Fruit fly (Drosophila melanogaster) whole organism, embryonic: ENCODE results near the gene Spn27A.

ENCODE experiments used
- Abd-B ChIP-seq: fragments of 200-800 bp; sonication (Bioruptor generic); optimal IDR thresholded peaks from 2 replicates; lab custom pipeline; 2018; ENCODE audit warnings: missing biosample characterization, mild to moderate bottlenecking, missing genetic modification characterization, moderate library complexity
- Atf6 ChIP-seq: fragments of 200-800 bp; sonication (Bioruptor generic); IDR thresholded peaks from 2 replicates; pipeline ENCODE4 v1.3.6; 2022; ENCODE audit warnings: missing biosample characterization, missing genetic modification characterization
- BEAF-32 ChIP-seq: fragments of 200-800 bp; sonication (Bioruptor generic); optimal IDR thresholded peaks from 3 replicates; lab custom pipeline; 2017; ENCODE audit warnings: missing biosample characterization, missing genetic modification characterization, mild to moderate bottlenecking, moderate library complexity, missing genetic modification reagents
- CG10543 ChIP-seq: fragments of 200-800 bp; sonication (Bioruptor generic); optimal IDR thresholded peaks from 3 replicates; lab custom pipeline; 2017; ENCODE audit warnings: missing biosample characterization, mild to moderate bottlenecking, missing genetic modification characterization, moderate library complexity
- CG11398 ChIP-seq: fragments of 200-800 bp; sonication (Bioruptor generic); optimal IDR thresholded peaks from 2 replicates; lab custom pipeline; 2016; ENCODE audit warnings: missing biosample characterization, missing genetic modification characterization
- CG1233 ChIP-seq: fragments of 200-800 bp; sonication (Bioruptor generic); optimal IDR thresholded peaks from 4 replicates; lab custom pipeline; 2018; ENCODE audit warnings: missing biosample characterization, mild to moderate bottlenecking, missing genetic modification characterization
- CG12659 ChIP-seq: fragments of 200-800 bp; sonication (Bioruptor generic); optimal IDR thresholded peaks from 3 replicates; lab custom pipeline; 2017; ENCODE audit warnings: mild to moderate bottlenecking, missing biosample characterization, missing genetic modification reagents, missing genetic modification characterization
- CG14667 ChIP-seq: fragments of 200-800 bp; sonication (Bioruptor generic); IDR thresholded peaks from 2 replicates; pipeline ENCODE4 v1.3.6; 2022; ENCODE audit warnings: missing biosample characterization, missing genetic modification characterization
- CG15479 ChIP-seq: fragments of 200-800 bp; sonication (Bioruptor generic); optimal IDR thresholded peaks from 3 replicates; lab custom pipeline; 2019; ENCODE audit warnings: missing biosample characterization, mild to moderate bottlenecking, missing genetic modification characterization, moderate library complexity
- CG1602 ChIP-seq: fragments of 200-800 bp; sonication (Bioruptor generic); optimal IDR thresholded peaks from 3 replicates; lab custom pipeline; 2016; ENCODE audit warnings: missing biosample characterization, missing genetic modification characterization
- CG17361 ChIP-seq: fragments of 200-800 bp; sonication (Bioruptor generic); IDR thresholded peaks from 3 replicates; pipeline ENCODE4 v1.3.6; 2022; ENCODE audit warnings: missing biosample characterization, missing genetic modification characterization
- CG17568 ChIP-seq: fragments of 200-800 bp; sonication (Bioruptor generic); optimal IDR thresholded peaks from 2 replicates; lab custom pipeline; 2018; ENCODE audit warnings: missing biosample characterization, mild to moderate bottlenecking, missing genetic modification characterization, moderate library complexity
- CG17829 ChIP-seq: fragments of 200-800 bp; optimal IDR thresholded peaks from 2 replicates; lab custom pipeline; 2019; ENCODE audit warnings: missing biosample characterization, mild to moderate bottlenecking, missing genetic modification characterization, moderate library complexity
- CG18011 ChIP-seq: fragments of 200-800 bp; sonication (Bioruptor generic); optimal IDR thresholded peaks from 2 replicates; lab custom pipeline; 2017; ENCODE audit warnings: missing biosample characterization, missing genetic modification characterization, mild to moderate bottlenecking, moderate library complexity, missing genotype
- CG2202 ChIP-seq: fragments of 200-800 bp; sonication (Bioruptor generic); optimal IDR thresholded peaks from 2 replicates; lab custom pipeline; 2018; ENCODE audit warnings: missing biosample characterization, mild to moderate bottlenecking, missing genetic modification characterization
- CG31388 ChIP-seq: fragments of 200-800 bp; sonication (Bioruptor generic); optimal IDR thresholded peaks from 2 replicates; lab custom pipeline; 2016; ENCODE audit warnings: missing biosample characterization, missing genetic modification characterization
- CG5953 ChIP-seq: fragments of 200-800 bp; sonication (Bioruptor generic); IDR thresholded peaks from 2 replicates; pipeline ENCODE4 v1.3.6; 2022; ENCODE audit warnings: missing biosample characterization, missing genetic modification characterization
- CG6683 ChIP-seq: fragments of 200-800 bp; sonication (Bioruptor generic); optimal IDR thresholded peaks from 2 replicates; lab custom pipeline; 2017; ENCODE audit warnings: missing biosample characterization, mild to moderate bottlenecking, missing genetic modification characterization, missing genetic modification reagents
- CG6854 ChIP-seq: fragments of 200-800 bp; sonication (Bioruptor generic); optimal IDR thresholded peaks from 3 replicates; lab custom pipeline; 2017; ENCODE audit warnings: missing biosample characterization, mild to moderate bottlenecking, missing genetic modification characterization
- Dip3 ChIP-seq: fragments of 200-800 bp; sonication (Bioruptor generic); optimal IDR thresholded peaks from 3 replicates; lab custom pipeline; 2016; ENCODE audit warnings: missing biosample characterization, missing genetic modification characterization
- Drgx ChIP-seq: fragments of 200-800 bp; sonication (Bioruptor generic); IDR thresholded peaks from 2 replicates; pipeline ENCODE4 v1.3.6; 2022; ENCODE audit warnings: missing biosample characterization, missing genetic modification characterization
- E2f1 ChIP-seq: fragments of 200-800 bp; sonication (Bioruptor generic); IDR thresholded peaks from 2 replicates; pipeline ENCODE4 v1.3.6; 2022; ENCODE audit warnings: missing biosample characterization, missing genetic modification characterization
- ERR ChIP-seq: fragments of 200-800 bp; sonication (Bioruptor generic); optimal IDR thresholded peaks from 2 replicates; lab custom pipeline; 2016; ENCODE audit warnings: missing biosample characterization, missing genetic modification characterization
- Med ChIP-seq: fragments of 200-800 bp; sonication (Bioruptor generic); peaks from one replicate; lab custom pipeline; 2016; ENCODE audit warnings: missing biosample characterization, missing genetic modification characterization, mild to moderate bottlenecking, inconsistent platforms, moderate library complexity
- Sry-β ChIP-seq: fragments of 200-800 bp; sonication (Bioruptor generic); optimal IDR thresholded peaks from 2 replicates; lab custom pipeline; 2018; ENCODE audit warnings: missing biosample characterization, mild to moderate bottlenecking, missing genetic modification characterization, moderate library complexity
- cad ChIP-seq: fragments of >200 bp; optimal IDR thresholded peaks from 2 replicates; lab custom pipeline; 2017; ENCODE audit warnings: missing biosample characterization, missing genetic modification characterization
- disco-r ChIP-seq: fragments of 200-800 bp; sonication (Bioruptor generic); optimal IDR thresholded peaks from 2 replicates; lab custom pipeline; 2016; ENCODE audit warnings: missing biosample characterization, missing genetic modification characterization
- exex ChIP-seq: fragments of 200-800 bp; sonication (Bioruptor generic); optimal IDR thresholded peaks from 4 replicates; lab custom pipeline; 2018; ENCODE audit warnings: missing biosample characterization, mild to moderate bottlenecking, missing genetic modification characterization, moderate library complexity
- fu2 ChIP-seq: fragments of 200-800 bp; sonication (Bioruptor generic); optimal IDR thresholded peaks from 2 replicates; lab custom pipeline; 2016; ENCODE audit warnings: missing biosample characterization, missing genetic modification characterization
- gcm ChIP-seq: fragments of 200-800 bp; sonication (Bioruptor generic); optimal IDR thresholded peaks from 2 replicates; lab custom pipeline; 2019; ENCODE audit warnings: missing biosample characterization, mild to moderate bottlenecking, missing genetic modification characterization, moderate library complexity
- gfzf ChIP-seq: fragments of 200-800 bp; sonication (Bioruptor generic); optimal IDR thresholded peaks from 2 replicates; lab custom pipeline; 2016; ENCODE audit warnings: missing biosample characterization, mild to moderate bottlenecking, missing genetic modification characterization, moderate library complexity
- hkb ChIP-seq, 2 experiments: fragments of 200-800 bp in 1 of 2; fragments of >200 bp in 1 of 2; sonication (Bioruptor generic) in 1 of 2; IDR thresholded peaks in 1 of 2; optimal IDR thresholded peaks in 1 of 2; 2 replicates each; pipeline versions ENCODE4 v1.3.6 to Lab custom; 2017 to 2022; ENCODE audit warnings: missing biosample characterization in 1 of 2, missing genetic modification characterization in 1 of 2
- kni ChIP-seq: fragments of 200-800 bp; sonication (Bioruptor generic); optimal IDR thresholded peaks from 3 replicates; lab custom pipeline; 2017; ENCODE audit warnings: mild to moderate bottlenecking, missing biosample characterization, missing genetic modification reagents, missing genetic modification characterization
- lab ChIP-seq: fragments of 200-800 bp; sonication (Bioruptor generic); optimal IDR thresholded peaks from 3 replicates; lab custom pipeline; 2017; ENCODE audit warnings: missing biosample characterization, missing genetic modification characterization, mild to moderate bottlenecking, moderate library complexity, missing genetic modification reagents
- nau ChIP-seq: fragments of 200-800 bp; sonication (Bioruptor generic); optimal IDR thresholded peaks from 3 replicates; lab custom pipeline; 2017; ENCODE audit warnings: missing biosample characterization, mild to moderate bottlenecking, missing genetic modification characterization, missing genetic modification reagents
- org-1 ChIP-seq: fragments of 200-800 bp; sonication (Bioruptor generic); optimal IDR thresholded peaks from 2 replicates; lab custom pipeline; 2017; ENCODE audit warnings: missing biosample characterization, missing genetic modification characterization
- pita ChIP-seq: fragments of 200-800 bp; sonication (Bioruptor generic); optimal IDR thresholded peaks from 2 replicates; lab custom pipeline; 2017; ENCODE audit warnings: missing biosample characterization, mild to moderate bottlenecking, missing genetic modification characterization
- prd ChIP-seq, 3 experiments: fragments of >200 bp in 2 of 3; fragments of 200-800 bp in 1 of 3; sonication (Bioruptor generic) in 1 of 3; optimal IDR thresholded peaks in 2 of 3; IDR thresholded peaks in 1 of 3; 2 replicates in 2 of 3; 3 replicates in 1 of 3; pipeline versions ENCODE4 v1.3.6 to Lab custom; 2017 to 2022; ENCODE audit warnings: missing biosample characterization in 1 of 3, missing genetic modification characterization in 1 of 3
- pum ChIP-seq: fragments of 200-800 bp; sonication (Bioruptor generic); optimal IDR thresholded peaks from 2 replicates; lab custom pipeline; 2016; ENCODE audit warnings: missing biosample characterization, missing genetic modification characterization
- pzg ChIP-seq: fragments of 200-800 bp; sonication (Bioruptor generic); optimal IDR thresholded peaks from 3 replicates; lab custom pipeline; 2018; ENCODE audit warnings: missing biosample characterization, mild to moderate bottlenecking, missing genetic modification characterization, moderate library complexity
- ro ChIP-seq: fragments of 200-800 bp; sonication (Bioruptor generic); IDR thresholded peaks from 2 replicates; pipeline ENCODE4 v1.3.6; 2022; ENCODE audit warnings: missing biosample characterization, missing genetic modification characterization
- run ChIP-seq: fragments of 200-800 bp; sonication (Bioruptor generic); optimal IDR thresholded peaks from 3 replicates; lab custom pipeline; 2018; ENCODE audit warnings: missing biosample characterization, mild to moderate bottlenecking, missing genetic modification characterization
- ssp ChIP-seq: fragments of 200-800 bp; sonication (Bioruptor generic); IDR thresholded peaks from 2 replicates; pipeline ENCODE4 v1.3.6; 2022; ENCODE audit warnings: missing biosample characterization, missing genetic modification characterization
- stwl ChIP-seq: fragments of 200-800 bp; sonication (Bioruptor generic); optimal IDR thresholded peaks from 3 replicates; lab custom pipeline; 2018; ENCODE audit warnings: missing biosample characterization, mild to moderate bottlenecking, missing genetic modification characterization, moderate library complexity
- trh ChIP-seq: fragments of 200-800 bp; sonication (Bioruptor generic); optimal IDR thresholded peaks from 2 replicates; lab custom pipeline; 2016; ENCODE audit warnings: missing biosample characterization, missing genetic modification characterization
- unpg ChIP-seq: fragments of 200-800 bp; sonication (Bioruptor generic); optimal IDR thresholded peaks from 3 replicates; lab custom pipeline; 2018; ENCODE audit warnings: missing biosample characterization, mild to moderate bottlenecking, missing genetic modification characterization, moderate library complexity
- zen2 ChIP-seq: fragments of 200-800 bp; sonication (Bioruptor generic); IDR thresholded peaks from 3 replicates; pipeline ENCODE4 v1.3.6; 2022; ENCODE audit warnings: missing biosample characterization, missing genetic modification characterization; ENCODE audit not compliant: partially characterized antibody

Gene Spn27A

dm6 chr2L:6673211-6674012 lies at the start of gene Spn27A (continued):
- TF ChIP-seq gfzf (GFP tag; lab: Kevin White, UChicago) (peak; percentile 57), gcm (GFP tag; lab: Kevin White, UChicago) (peak; percentile 83), CG31388 (GFP tag; lab: Kevin White, UChicago) (no peak), cad (GFP tag; lab: Kevin White, UChicago) (no peak), Abd-B (GFP tag; lab: Kevin White, UChicago) (peak; percentile 59), CG18011 (GFP tag; lab: Kevin White, UChicago) (peak; percentile 16), Sry-β (GFP tag; lab: Kevin White, UChicago) (peak; percentile 54), CG14667 (GFP tag; lab: Robert Waterston, UW) (no peak; the same call in 1 of the 2 replicates), pita (GFP tag; lab: Kevin White, UChicago) (no peak), ERR (GFP tag; lab: Kevin White, UChicago) (peak; percentile 19), stwl (peak; percentile 90), pzg (peak; percentile 75), CG12659 (GFP tag; lab: Kevin White, UChicago) (peak; percentile 63), Drgx (GFP tag; lab: Robert Waterston, UW) (peak; percentile 65), CG1233 (GFP tag; lab: Kevin White, UChicago) (peak; percentile 54), pum (GFP tag; lab: Kevin White, UChicago) (peak; percentile 41), ssp (GFP tag; lab: Robert Waterston, UW) (peak; percentile 20; the same call in 1 of the 2 replicates), unpg (GFP tag; lab: Kevin White, UChicago) (peak; percentile 61), CG15479 (no peak), CG1602 (peak; percentile 46), fu2 (GFP tag; lab: Kevin White, UChicago) (no peak), CG5953 (GFP tag; lab: Robert Waterston, UW) (no peak), Atf6 (no peak; the same call in 1 of the 2 replicates), hkb (optimal IDR thresholded peaks at IDR 0.05; lab: Kevin White, UChicago) (no peak), hkb (GFP tag; IDR thresholded peaks at IDR 0.05; lab: Robert Waterston, UW) (peak; percentile 50; the same call in 1 of the 2 replicates), CG17829 (tag; lab: Kevin White, UChicago) (peak; percentile 59), CG2202 (no peak), Dip3 (GFP tag; lab: Kevin White, UChicago) (peak; percentile 59), BEAF-32 (GFP tag; lab: Kevin White, UChicago) (peak; percentile 42), lab (GFP tag; lab: Kevin White, UChicago) (no peak), E2f1 (GFP tag; lab: Robert Waterston, UW) (0 out of 2 replicates have a peak, but pooled peaks have one; percentile 34), CG6683 (GFP tag; lab: Kevin White, UChicago) (no peak), ro (GFP tag; lab: Robert Waterston, UW) (0 out of 2 replicates have a peak, but pooled peaks have one; percentile 8), nau (GFP tag; lab: Kevin White, UChicago) (peak; percentile 60), CG10543 (GFP tag; lab: Kevin White, UChicago) (peak; percentile 23), zen2 (GFP tag; lab: Robert Waterston, UW) (peak; percentile 6; the same call in 1 of the 3 replicates), disco-r (GFP tag; lab: Kevin White, UChicago) (peak; percentile 53), Med (GFP tag; lab: Kevin White, UChicago) (peak; percentile 95), org-1 (peak; percentile 23), prd (optimal IDR thresholded peaks at IDR 0.05; lab: Kevin White, UChicago) (no peak), prd (GFP tag; IDR thresholded peaks at IDR 0.05; lab: Robert Waterston, UW) (peak; percentile 54; the same call in 2 of the 3 replicates), kni (GFP tag; lab: Kevin White, UChicago) (no peak), CG11398 (GFP tag; lab: Kevin White, UChicago) (no peak), run (tag; lab: Kevin White, UChicago) (no peak), CG17568 (peak; percentile 25), CG6854 (no peak), trh (GFP tag; lab: Kevin White, UChicago) (no peak), exex (peak; percentile 29), CG17361 (GFP tag; lab: Robert Waterston, UW) (peak; percentile 81)
